Fruit fly (Drosophila melanogaster) Kc167 (cell line): Measurements from ENCODE around the gene Coa8.

ENCODE experiments used
- Myc ChIP-seq: fragments of >200 bp; optimal IDR thresholded peaks from 2 replicates; lab custom pipeline; 2017; ENCODE audit warnings: missing external identifiers
- Sin3A ChIP-seq: fragments of >200 bp; optimal IDR thresholded peaks from 2 replicates; lab custom pipeline; 2018; ENCODE audit warnings: missing external identifiers
- h ChIP-seq: fragments of >200 bp; optimal IDR thresholded peaks from 3 replicates; lab custom pipeline; 2018; ENCODE audit warnings: missing external identifiers
- insv ChIP-seq: fragments of >200 bp; optimal IDR thresholded peaks from 3 replicates; lab custom pipeline; 2018; ENCODE audit warnings: missing external identifiers
- psq ChIP-seq: fragments of >200 bp; optimal IDR thresholded peaks from 2 replicates; lab custom pipeline; 2017; ENCODE audit warnings: missing external identifiers
- ttk ChIP-seq: sonication (Bioruptor generic); optimal IDR thresholded peaks from 2 replicates; lab custom pipeline; 2017; ENCODE audit warnings: missing external identifiers

Coa8 gene

dm6 chrX:1889926-1890325, 9.8 kb downstream of the Coa8 start, which contains the start of the genes trr and mRpL16:
Gene trr (minus strand): TSS chrX:1889950.
Gene mRpL16 (plus strand): TSS chrX:1890256.
- TF ChIP-seq h (lab: Kevin White, UChicago): no peak
- no peak for TF ChIP-seq Sin3A (lab: Kevin White, UChicago)
- TF ChIP-seq psq: no peak
- TF ChIP-seq Myc (lab: Kevin White, UChicago): no peak
- no peak for TF ChIP-seq insv
- TF ChIP-seq ttk (lab: Kevin White, UChicago): no peak

DNA sequence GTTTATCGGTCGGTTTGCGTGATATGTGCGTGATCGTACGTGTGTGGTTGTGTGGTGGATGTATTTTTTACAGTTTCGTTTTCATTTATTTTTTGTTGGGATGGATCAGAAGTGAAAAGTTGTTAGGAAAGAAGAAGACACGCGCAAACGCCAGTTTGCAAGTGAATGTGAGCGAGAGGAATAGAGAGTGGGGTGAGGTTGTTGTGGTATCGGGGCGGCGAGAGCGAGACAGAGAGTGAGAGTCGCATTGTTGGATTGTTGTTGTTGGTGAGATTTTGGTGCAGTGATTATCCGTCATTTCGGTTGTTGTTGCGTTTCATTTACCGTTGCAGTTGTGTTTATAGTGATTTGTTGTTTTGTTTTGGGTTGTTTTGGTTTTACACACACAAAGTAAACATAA, 13.4 kb downstream of the Coa8 start:
- no peak for TF ChIP-seq ttk (lab: Kevin White, UChicago)

DNA sequence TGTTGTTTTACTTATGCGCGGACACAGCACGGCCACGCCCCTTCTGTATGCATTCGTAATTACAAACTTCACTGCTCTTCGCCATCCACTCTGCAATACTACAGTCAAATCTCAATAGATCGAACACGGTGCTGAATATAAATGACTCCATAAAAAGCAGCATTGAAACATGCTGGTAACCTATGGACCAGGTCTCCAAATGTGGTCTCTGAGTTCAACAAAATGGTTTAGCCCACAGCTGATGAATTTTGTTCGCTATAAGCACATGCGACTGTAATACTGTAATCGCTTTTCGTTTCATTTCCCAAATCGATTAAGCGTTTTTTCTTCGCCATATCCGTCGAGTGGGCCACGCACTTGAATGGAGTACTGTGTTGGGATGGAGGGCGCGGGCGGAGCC, 17.3 kb downstream of the Coa8 start:
- TF ChIP-seq Sin3A (lab: Kevin White, UChicago) (no peak), Myc (lab: Kevin White, UChicago) (no peak), h (lab: Kevin White, UChicago) (no peak), insv (no peak), ttk (lab: Kevin White, UChicago) (no peak), psq (no peak)

DNA sequence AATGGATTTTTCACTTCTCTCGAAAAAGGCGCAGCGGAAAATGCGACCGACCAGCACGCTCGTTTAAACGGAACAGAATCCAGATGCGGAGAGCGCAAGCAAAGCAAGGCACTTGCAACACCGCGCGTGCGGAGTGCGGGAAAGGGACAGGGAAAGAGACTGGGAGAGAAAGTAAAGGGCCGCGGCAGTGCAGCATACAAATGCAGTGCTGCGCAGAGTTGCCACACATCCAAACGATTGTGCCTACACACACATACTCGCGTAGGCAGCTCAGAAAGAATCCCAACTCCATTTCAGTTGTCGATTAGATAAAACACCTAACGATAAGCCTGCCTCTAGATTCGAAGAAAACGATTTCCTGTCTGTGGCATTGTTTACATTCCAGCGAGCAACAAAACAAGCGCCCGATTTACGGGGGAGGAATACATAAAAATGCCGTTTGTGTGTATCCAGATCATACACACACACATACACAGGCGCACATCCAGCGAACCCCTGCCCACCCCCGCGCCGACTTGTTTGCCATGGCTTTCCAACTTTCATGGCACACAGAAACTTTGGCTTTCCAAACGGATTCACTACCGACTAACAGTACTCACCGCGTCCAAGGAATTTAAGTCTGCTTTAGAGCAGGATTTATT, 19.5 kb downstream of the Coa8 start:
- TF ChIP-seq h (lab: Kevin White, UChicago) (no peak), Myc (lab: Kevin White, UChicago) (no peak)

DNA sequence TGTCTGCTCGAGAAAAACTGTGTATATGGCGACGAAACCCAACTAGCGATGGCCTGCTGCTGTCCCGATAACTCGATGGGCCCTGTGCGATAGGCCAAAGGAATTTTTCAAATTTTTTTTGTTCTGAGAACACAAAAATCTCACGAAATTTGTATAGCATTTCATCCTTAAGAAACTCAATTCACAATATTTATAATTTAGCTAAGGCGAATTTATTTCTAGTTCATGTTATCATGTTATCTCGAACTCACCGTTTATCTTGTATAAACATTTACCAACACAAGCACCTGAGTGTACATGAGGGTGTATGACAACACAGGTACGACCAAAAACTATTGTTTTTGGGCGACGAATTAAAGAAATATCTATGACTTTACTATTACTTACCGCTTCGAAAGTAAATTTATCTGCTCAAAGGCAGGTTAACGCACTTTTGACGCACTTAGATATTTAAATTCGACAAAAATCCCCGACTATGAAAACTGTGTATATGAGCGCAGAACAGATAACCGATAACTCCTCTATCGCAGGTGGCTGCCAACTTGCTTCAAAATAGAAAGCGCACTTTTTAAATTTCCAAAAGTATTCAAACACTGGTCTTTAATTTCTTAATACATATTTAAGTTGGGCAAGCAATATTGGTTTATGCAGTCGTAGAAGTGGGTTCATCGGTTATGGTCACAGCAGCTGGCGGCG, 20.2 kb downstream of the Coa8 start, which contains the start of gene arm:
arm (minus strand) TSS at position 524 of the 696 bp plus-strand sequence.
- no peak for TF ChIP-seq psq
- no peak for TF ChIP-seq h (lab: Kevin White, UChicago)
- TF ChIP-seq Sin3A (lab: Kevin White, UChicago): no peak
- no peak for TF ChIP-seq Myc (lab: Kevin White, UChicago)

- no peak for TF ChIP-seq psq
- TF ChIP-seq ttk (lab: Kevin White, UChicago): no peak
- no peak for TF ChIP-seq Myc (lab: Kevin White, UChicago)
- TF ChIP-seq Sin3A (lab: Kevin White, UChicago): no peak
- TF ChIP-seq insv: no peak
- TF ChIP-seq h (lab: Kevin White, UChicago): no peak
Measured at dm6 chrX:1901605-1902136, 21.6 kb downstream of the Coa8 start, which contains the start of gene Ldaf1. Gene Ldaf1 (minus strand): TSS chrX:1901911.

DNA sequence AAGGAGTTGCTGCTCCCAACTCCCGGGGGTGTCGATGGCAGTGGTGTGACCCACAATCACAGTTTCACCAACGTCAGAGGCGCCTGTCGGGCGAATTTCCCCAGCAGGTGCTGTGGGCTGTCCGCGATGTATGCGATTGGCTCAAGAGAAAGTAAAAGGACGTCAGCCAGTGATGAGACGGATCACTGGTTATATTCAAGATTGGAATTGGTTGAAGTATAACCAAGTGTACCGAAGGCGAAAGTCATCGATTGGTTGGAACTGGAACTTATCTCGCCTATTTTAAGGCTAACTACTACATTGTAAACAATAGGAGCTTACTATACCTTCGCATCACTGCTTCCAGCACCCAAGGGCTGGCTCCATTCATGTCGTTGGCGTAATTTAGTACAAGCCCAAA, 23.0 kb downstream of the Coa8 start, which contains the start of gene CG32801:
CG32801 (minus strand) TSS at position 101 of the 400 bp plus-strand sequence.
- no peak for TF ChIP-seq h (lab: Kevin White, UChicago)
- TF ChIP-seq ttk (lab: Kevin White, UChicago): no peak
- no peak for TF ChIP-seq insv
- TF ChIP-seq Sin3A (lab: Kevin White, UChicago): no peak
- TF ChIP-seq Myc (lab: Kevin White, UChicago): no peak
- TF ChIP-seq psq: no peak

- TF ChIP-seq Myc (lab: Kevin White, UChicago) (no peak), ttk (lab: Kevin White, UChicago) (no peak), insv (no peak), h (lab: Kevin White, UChicago) (no peak), psq (no peak), Sin3A (lab: Kevin White, UChicago) (no peak)
Measured at dm6 chrX:1903968-1904367, 23.9 kb downstream of the Coa8 start.

DNA sequence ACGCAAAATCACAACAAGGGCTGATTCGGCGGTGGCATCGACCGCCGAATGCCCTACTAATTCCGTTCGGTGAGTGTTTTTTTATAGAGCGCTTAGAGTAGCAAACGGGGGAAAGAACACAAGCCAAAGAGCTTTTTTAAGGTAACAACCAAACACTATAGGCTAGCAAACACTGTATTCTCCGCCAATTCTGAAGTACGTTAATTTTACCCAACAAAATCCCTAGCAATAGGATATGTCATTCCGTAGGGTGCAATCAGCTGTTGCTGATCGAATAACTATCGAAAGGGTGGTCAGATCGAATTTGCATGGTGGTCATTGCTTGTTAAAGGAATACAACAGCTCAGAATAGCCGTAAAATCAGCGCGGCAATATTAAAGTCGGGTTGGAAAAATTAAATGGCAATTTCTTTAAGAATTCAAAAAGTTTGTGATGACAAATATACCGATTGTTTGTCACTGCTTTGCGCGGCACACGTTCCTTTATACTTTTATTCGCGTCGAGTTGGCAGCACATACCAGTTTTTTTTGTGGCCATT, 27.7 kb downstream of the Coa8 start, which contains the start of gene mip130:
mip130 (plus strand) TSS at position 513 of the 538 bp plus-strand sequence.
- TF ChIP-seq psq (no peak), Myc (lab: Kevin White, UChicago) (no peak), ttk (lab: Kevin White, UChicago) (no peak), h (lab: Kevin White, UChicago) (no peak), insv (no peak)

- no peak for TF ChIP-seq ttk (lab: Kevin White, UChicago)
- no peak for TF ChIP-seq Myc (lab: Kevin White, UChicago)
- no peak for TF ChIP-seq insv
- TF ChIP-seq Sin3A (lab: Kevin White, UChicago): no peak
- no peak for TF ChIP-seq psq
- TF ChIP-seq h (lab: Kevin White, UChicago): no peak
Measured at dm6 chrX:1908757-1909156, 28.7 kb downstream of the Coa8 start, which contains the start of the genes Edem1 and Rbcn-3B. Gene Edem1 (minus strand): TSS chrX:1908827. Gene Rbcn-3B (plus strand): TSS chrX:1908920.

DNA sequence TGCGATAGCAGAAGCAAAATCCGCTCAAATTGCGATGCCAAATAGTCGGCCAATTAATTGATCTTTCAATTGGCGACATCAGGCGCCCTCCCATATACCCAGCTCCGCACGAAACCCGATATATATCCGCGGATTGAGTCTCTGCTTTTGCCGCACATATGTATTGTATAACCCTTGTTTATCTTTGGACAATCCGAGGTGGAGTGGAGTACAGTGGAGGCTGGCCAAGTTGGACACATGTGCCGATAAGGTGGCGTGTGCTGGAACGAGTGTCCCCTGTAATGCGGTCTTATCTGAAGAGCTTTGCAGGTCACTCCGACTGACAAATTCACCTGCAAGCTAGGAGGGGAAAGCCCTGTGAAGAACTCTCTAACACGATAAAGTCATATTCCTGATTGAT, 29.5 kb downstream of the Coa8 start:
- TF ChIP-seq h (lab: Kevin White, UChicago) (no peak), insv (no peak), psq (no peak), Sin3A (lab: Kevin White, UChicago) (no peak), Myc (lab: Kevin White, UChicago) (no peak), ttk (lab: Kevin White, UChicago) (no peak)
